Fruit fly (Drosophila melanogaster) whole organism, wandering third instar larva: ENCODE data around the gene CG7320.
A peak's percentile ranks its signal among the peaks of the same experiment; 100 is the strongest.

Experiments used
- CG32264 ChIP-seq: fragments of 200-800 bp; sonication (Bioruptor generic); optimal IDR thresholded peaks from 2 replicates; lab custom pipeline; 2016; ENCODE audit warnings: missing biosample characterization, missing genetic modification characterization
- Dif ChIP-seq: fragments of 200-275, 200-300 bp; sonication (Bioruptor generic); optimal IDR thresholded peaks from 2 replicates; lab custom pipeline; 2018; ENCODE audit warnings: missing biosample characterization, missing genetic modification characterization; ENCODE audit not compliant: partially characterized antibody
- GATAd ChIP-seq: sonication (Bioruptor generic); optimal IDR thresholded peaks from 2 replicates; lab custom pipeline; 2016; ENCODE audit warnings: missing biosample characterization, missing genetic modification characterization
- HLH106 ChIP-seq: fragments of 200-800 bp; optimal IDR thresholded peaks from 3 replicates; lab custom pipeline; 2019; ENCODE audit warnings: missing biosample characterization, mild to moderate bottlenecking, missing genetic modification characterization, moderate library complexity
- Hr78 ChIP-seq: fragments of >200 bp; optimal IDR thresholded peaks from 2 replicates; lab custom pipeline; 2017; ENCODE audit warnings: missing biosample characterization, missing genetic modification characterization
- Hr83 ChIP-seq: fragments of 200-300 bp; sonication (Bioruptor generic); optimal IDR thresholded peaks from 2 replicates; lab custom pipeline; 2016; ENCODE audit warnings: missing biosample characterization, mild to moderate bottlenecking, missing genetic modification characterization, moderate library complexity; ENCODE audit not compliant: poor library complexity, severe bottlenecking
- Jra ChIP-seq: sonication (Bioruptor generic); optimal IDR thresholded peaks from 2 replicates; lab custom pipeline; 2016; ENCODE audit warnings: missing biosample characterization, missing genetic modification characterization
- Mio ChIP-seq: sonication (Bioruptor generic); optimal IDR thresholded peaks from 2 replicates; lab custom pipeline; 2016; ENCODE audit warnings: missing biosample characterization, missing genetic modification characterization
- N ChIP-seq: fragments of >200 bp; optimal IDR thresholded peaks from 2 replicates; lab custom pipeline; 2018; ENCODE audit warnings: missing biosample characterization, missing external identifiers, missing genetic modification characterization
- Sp1 ChIP-seq: fragments of 200-800 bp; sonication (Bioruptor generic); optimal IDR thresholded peaks from 3 replicates; lab custom pipeline; 2019; ENCODE audit warnings: missing biosample characterization, mild to moderate bottlenecking, missing genetic modification characterization, moderate library complexity
- br ChIP-seq: fragments of 200-800 bp; sonication (Bioruptor generic); optimal IDR thresholded peaks from 2 replicates; lab custom pipeline; 2016; ENCODE audit warnings: missing biosample characterization, missing genetic modification characterization
- dmrt93B ChIP-seq: fragments of 200-800 bp; sonication (Bioruptor generic); optimal IDR thresholded peaks from 2 replicates; lab custom pipeline; 2018; ENCODE audit warnings: missing biosample characterization, mild to moderate bottlenecking, missing genetic modification characterization
- dsf ChIP-seq: sonication (Bioruptor generic); optimal IDR thresholded peaks from 2 replicates; lab custom pipeline; 2016; ENCODE audit warnings: missing biosample characterization, missing genetic modification characterization, borderline replicate concordance
- ey ChIP-seq: fragments of 200-800 bp; sonication (Bioruptor generic); optimal IDR thresholded peaks from 2 replicates; lab custom pipeline; 2016; ENCODE audit warnings: missing biosample characterization, missing genetic modification characterization
- foxo ChIP-seq, 2 experiments: fragments of 200-800 bp; sonication (Bioruptor generic); optimal IDR thresholded peaks; 2 replicates in 1 of 2; 3 replicates in 1 of 2; lab custom pipeline; 2016 to 2017; ENCODE audit warnings: missing biosample characterization in 2 of 2, missing genetic modification characterization in 2 of 2
- fru ChIP-seq: fragments of 200-800 bp; sonication (Bioruptor generic); optimal IDR thresholded peaks from 3 replicates; lab custom pipeline; 2016; ENCODE audit warnings: missing biosample characterization, mild to moderate bottlenecking, missing genetic modification characterization
- h ChIP-seq: fragments of 200-800 bp; sonication (Bioruptor generic); optimal IDR thresholded peaks from 3 replicates; lab custom pipeline; 2016; ENCODE audit warnings: missing biosample characterization, mild to moderate bottlenecking, missing genetic modification characterization
- jim ChIP-seq: fragments of 175-275, 200-325 bp; sonication (Bioruptor generic); optimal IDR thresholded peaks from 2 replicates; lab custom pipeline; 2016; ENCODE audit warnings: missing biosample characterization, mild to moderate bottlenecking, missing genetic modification characterization
- psq ChIP-seq: fragments of 200-800 bp; sonication (Bioruptor generic); optimal IDR thresholded peaks from 3 replicates; lab custom pipeline; 2017; ENCODE audit warnings: missing biosample characterization, mild to moderate bottlenecking, missing genetic modification characterization, moderate library complexity
- rgr ChIP-seq: fragments of 200-800 bp; sonication (Bioruptor generic); optimal IDR thresholded peaks from 3 replicates; lab custom pipeline; 2016; ENCODE audit warnings: missing biosample characterization, mild to moderate bottlenecking, missing genetic modification characterization
- sage ChIP-seq: fragments of 200-800 bp; sonication (Bioruptor generic); optimal IDR thresholded peaks from 2 replicates; lab custom pipeline; 2016; ENCODE audit warnings: missing biosample characterization, mild to moderate bottlenecking, missing genetic modification characterization
- sv ChIP-seq: fragments of 200-800 bp; sonication (Bioruptor generic); optimal IDR thresholded peaks from 3 replicates; lab custom pipeline; 2016; ENCODE audit warnings: missing biosample characterization, missing genetic modification characterization
- tai ChIP-seq: sonication (Bioruptor generic); optimal IDR thresholded peaks from 2 replicates; lab custom pipeline; 2016; ENCODE audit warnings: missing biosample characterization, missing genetic modification characterization

The CG7320 gene

dm6 chr3L:18225446-18226380, 24.4 kb downstream of the CG7320 start:
- TF ChIP-seq rgr (GFP tag; lab: Kevin White, UChicago) (peak; percentile 3), Jra (GFP tag; lab: Kevin White, UChicago) (no peak), foxo (GFP tag; optimal IDR thresholded peaks at IDR 0.05; lab: Kevin White, UChicago) (peak in 1 of 2 experiments; percentile 8), dmrt93B (GFP tag; lab: Kevin White, UChicago) (no peak), sv (GFP tag; lab: Kevin White, UChicago) (peak; percentile 21), N (no peak), Hr83 (GFP tag; lab: Kevin White, UChicago) (no peak)

DNA sequence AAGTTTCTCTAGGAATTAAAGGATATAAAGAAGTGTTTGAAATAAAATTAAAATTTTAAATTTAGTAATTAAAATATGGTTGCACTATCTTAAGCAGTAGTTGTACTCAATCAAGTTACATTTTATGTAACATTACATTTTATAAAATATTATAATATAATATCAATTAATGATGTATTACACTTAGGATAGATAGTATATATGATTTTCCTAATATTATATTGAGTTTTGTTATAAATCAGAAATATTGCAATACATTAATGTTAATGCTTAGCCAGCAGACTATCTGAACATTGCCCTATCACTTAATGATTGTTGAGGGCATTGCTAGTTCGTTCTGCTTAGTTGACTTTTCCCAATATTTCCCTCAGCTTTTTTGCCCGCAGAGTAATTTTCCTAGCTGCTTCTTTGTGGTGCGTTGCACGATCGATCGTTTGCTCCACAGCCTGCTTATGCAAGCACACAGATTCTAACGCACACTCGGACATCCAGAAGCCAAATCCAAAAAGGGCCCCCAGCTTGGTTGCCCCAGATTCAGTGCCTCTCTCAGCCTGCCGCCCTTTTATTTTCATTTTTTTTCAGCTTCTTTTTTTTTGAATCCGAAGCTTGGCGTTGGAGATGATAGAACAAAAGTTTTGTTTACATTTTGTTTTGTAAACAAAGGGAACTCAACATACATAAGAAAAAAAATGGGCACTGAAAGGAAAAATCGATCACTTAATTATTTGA, 25.6 kb downstream of the CG7320 start:
- TF ChIP-seq fru (no peak), Hr78 (GFP tag; lab: Kevin White, UChicago) (no peak), Sp1 (GFP tag; lab: Kevin White, UChicago) (no peak)

- TF ChIP-seq Sp1 (GFP tag; lab: Kevin White, UChicago): no peak
Measured at dm6 chr3L:18227411-18227716, 26.1 kb downstream of the CG7320 start.

DNA sequence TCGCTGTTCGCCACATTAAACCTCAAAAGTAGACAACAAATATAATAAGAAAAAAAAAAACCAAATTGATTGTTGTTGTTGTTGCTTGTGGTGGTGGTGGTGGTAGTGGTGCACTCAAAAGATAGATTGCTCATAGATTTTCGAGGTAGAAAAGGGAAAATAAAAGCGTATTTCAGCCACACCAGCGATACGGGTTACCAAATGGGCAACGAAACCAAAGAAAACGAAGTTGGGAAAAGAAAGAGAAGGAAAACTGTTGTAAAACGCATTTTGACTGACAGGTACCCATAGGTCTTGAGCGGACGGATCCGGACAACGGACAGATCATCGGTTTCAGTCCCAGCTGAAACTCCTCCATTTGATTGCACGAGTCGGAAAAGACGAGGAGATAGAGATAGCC, 27.2 kb downstream of the CG7320 start:
- no peak for TF ChIP-seq dsf

dm6 chr3L:18228954-18229627, 27.8 kb downstream of the CG7320 start:
- TF ChIP-seq Sp1 (GFP tag; lab: Kevin White, UChicago) (no peak), Jra (GFP tag; lab: Kevin White, UChicago) (no peak), Dif (GFP tag; lab: Kevin White, UChicago) (no peak), psq (no peak), Mio (GFP tag; lab: Kevin White, UChicago) (no peak), HLH106 (tag; lab: Kevin White, UChicago) (no peak), sv (GFP tag; lab: Kevin White, UChicago) (no peak), tai (no peak), sage (GFP tag; lab: Kevin White, UChicago) (no peak), fru (no peak), GATAd (GFP tag; lab: Kevin White, UChicago) (no peak), CG32264 (no peak), jim (GFP tag; lab: Kevin White, UChicago) (no peak), foxo (GFP tag; optimal IDR thresholded peaks at IDR 0.05; lab: Kevin White, UChicago) (no peak), h (GFP tag; lab: Kevin White, UChicago) (no peak), br (GFP tag; lab: Kevin White, UChicago) (no peak)

DNA sequence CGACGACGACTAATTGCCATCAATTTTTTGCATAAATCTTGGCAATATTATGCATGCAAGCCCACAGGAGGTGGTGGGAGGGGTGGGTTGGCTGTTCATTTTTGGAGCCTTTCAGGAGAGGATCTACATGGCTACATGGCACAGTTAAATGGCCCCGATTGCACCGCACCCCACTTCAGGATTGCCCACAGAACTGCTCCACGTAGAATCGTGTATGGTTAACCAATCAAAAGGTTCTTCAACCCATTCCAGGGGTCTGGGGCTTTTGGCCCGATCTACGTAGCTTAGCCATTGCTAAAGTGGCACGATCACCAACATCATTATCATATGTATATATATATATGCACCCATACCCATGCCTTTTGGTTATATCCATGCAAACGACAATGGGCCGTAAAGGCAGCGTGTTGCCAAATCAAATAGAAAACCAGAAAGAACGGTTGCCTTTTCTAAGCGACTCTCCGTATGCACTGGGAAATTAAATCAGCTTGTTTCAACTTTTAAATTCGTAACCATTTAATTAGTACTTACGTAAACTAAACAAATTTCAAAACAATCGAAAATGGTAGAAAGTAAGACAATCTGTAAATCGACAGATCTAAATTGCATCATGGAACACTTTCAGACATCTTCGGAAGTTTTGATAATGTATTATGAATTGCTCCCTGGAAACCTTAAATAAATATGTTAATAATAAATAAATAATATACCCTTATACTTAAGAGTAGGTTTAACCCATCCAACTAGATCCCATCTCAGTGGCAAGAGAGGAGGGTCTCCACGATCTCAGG, 29.9 kb downstream of the CG7320 start:
- TF ChIP-seq foxo (GFP tag; optimal IDR thresholded peaks at IDR 0.05; lab: Kevin White, UChicago) (no peak), psq (peak; percentile 49), ey (GFP tag; lab: Kevin White, UChicago) (no peak)
